Fruit fly (Drosophila melanogaster): ENCODE data around the gene CG42245.

CG42245 gene

dm6 chr3L:2582753-2583536, 48.6 kb upstream of the CG42245 start (continued):
- TF ChIP-seq CkIIα-i1 (GFP tag; IDR thresholded peaks at IDR 0.05) (no peak), CG12769 (tag; optimal IDR thresholded peaks at IDR 0.05) (peak; percentile 43), kni (GFP tag; optimal IDR thresholded peaks at IDR 0.05) (peak; percentile 38), pb (GFP tag; optimal IDR thresholded peaks at IDR 0.05) (peak; percentile 64), lmd (GFP tag; IDR thresholded peaks at IDR 0.05) (peak; percentile 86), Bdp1 (GFP tag; optimal IDR thresholded peaks at IDR 0.05) (peak; percentile 17), BEAF-32 (GFP tag; optimal IDR thresholded peaks at IDR 0.05) (no peak), zen2 (GFP tag; IDR thresholded peaks at IDR 0.05; ENCODE audit: partially characterized antibody) (no peak), wek (GFP tag; optimal IDR thresholded peaks at IDR 0.05) (peak; percentile 42), mam (GFP tag; optimal IDR thresholded peaks at IDR 0.05) (peak; percentile 52), CG31365 (tag; optimal IDR thresholded peaks at IDR 0.05) (peak; percentile 39), CG10565 (GFP tag; optimal IDR thresholded peaks at IDR 0.05) (peak; percentile 15), trh (GFP tag; optimal IDR thresholded peaks at IDR 0.05) (peak; percentile 56), tna (GFP tag; IDR thresholded peaks at IDR 0.05; ENCODE audit: partially characterized antibody) (no peak), CG9817 (tag; optimal IDR thresholded peaks at IDR 0.05) (peak; percentile 57), CG7786 (GFP tag; optimal IDR thresholded peaks at IDR 0.05) (no peak), NC2β (GFP tag; optimal IDR thresholded peaks at IDR 0.05) (peak; percentile 79), Med (GFP tag) (peak; percentile 95), kah (GFP tag; optimal IDR thresholded peaks at IDR 0.05) (peak; percentile 78), sc (optimal IDR thresholded peaks at IDR 0.05) (no peak), sc (GFP tag; optimal IDR thresholded peaks at IDR 0.05) (peak; percentile 80), CG18476 (GFP tag; optimal IDR thresholded peaks at IDR 0.05) (peak; percentile 67), CG2678 (tag; optimal IDR thresholded peaks at IDR 0.05) (peak; percentile 86), ato (GFP tag; IDR thresholded peaks at IDR 0.05; ENCODE audit: partially characterized antibody) (no peak), Oaz (GFP tag; IDR thresholded peaks at IDR 0.05) (peak; percentile 58), ap (GFP tag; IDR thresholded peaks at IDR 0.05) (peak; percentile 82; the same call in 1 of the 2 replicates), cg (GFP tag; optimal IDR thresholded peaks at IDR 0.05) (no peak), schlank (tag; optimal IDR thresholded peaks at IDR 0.05) (no peak), Poxn (GFP tag; IDR thresholded peaks at IDR 0.05) (no peak), Dll (GFP tag; IDR thresholded peaks at IDR 0.05; ENCODE audit: partially characterized antibody) (no peak), al (GFP tag; IDR thresholded peaks at IDR 0.05) (no peak), CG6813 (GFP tag; optimal IDR thresholded peaks at IDR 0.05) (peak; percentile 72), CG12104 (GFP tag; optimal IDR thresholded peaks at IDR 0.05) (peak; percentile 62), ftz-f1 (GFP tag; optimal IDR thresholded peaks at IDR 0.05) (no peak), CG12942 (GFP tag; optimal IDR thresholded peaks at IDR 0.05) (peak; percentile 71), stc (GFP tag; IDR thresholded peaks at IDR 0.05) (peak; percentile 91), CG4617 (GFP tag; optimal IDR thresholded peaks at IDR 0.05; ENCODE audit: borderline replicate concordance) (peak; percentile 57), CG8359 (GFP tag; optimal IDR thresholded peaks at IDR 0.05; ENCODE audit: borderline replicate concordance) (no peak), NK7.1 (GFP tag; optimal IDR thresholded peaks at IDR 0.05) (peak; percentile 42), CG32532 (GFP tag; IDR thresholded peaks at IDR 0.05) (peak; percentile 31; the same call in 1 of the 2 replicates), CG10321 (GFP tag; IDR thresholded peaks at IDR 0.05) (no peak), Side (GFP tag; optimal IDR thresholded peaks at IDR 0.05) (peak; percentile 70), CG7372 (GFP tag; IDR thresholded peaks at IDR 0.05) (peak; percentile 66), Camta (GFP tag; optimal IDR thresholded peaks at IDR 0.05) (peak; percentile 82), CG13123 (GFP tag; optimal IDR thresholded peaks at IDR 0.05) (peak; percentile 26), sd (tag; optimal IDR thresholded peaks at IDR 0.05) (peak; percentile 11), CG8290 (GFP tag; optimal IDR thresholded peaks at IDR 0.05) (peak; percentile 64), CG8290 (tag; optimal IDR thresholded peaks at IDR 0.05) (peak in 1 of 2 experiments; percentile 35), Blimp-1 (GFP tag; optimal IDR thresholded peaks at IDR 0.05) (peak; percentile 91)
